Worm (Caenorhabditis elegans) whole organism, L4 larva: ENCODE data around the gene sur-7.

Experiments
- D1046.2 ChIP-seq: fragments of 200-800 bp; sonication (Bioruptor generic); IDR thresholded peaks from 2 replicates; pipeline ENCODE4 v1.3.6; 2022; ENCODE audit warnings: missing genetic modification characterization, missing compliant biosample characterization
- F26F4.8 ChIP-seq: fragments of 200-800 bp; sonication (Bioruptor generic); conservative IDR thresholded peaks from 2 replicates; pipeline ENCODE4 v1.3.6; 2022; ENCODE audit warnings: missing genetic modification characterization, missing compliant biosample characterization
- F37D6.2 ChIP-seq: sonication (generic microtip); optimal IDR thresholded peaks from 2 replicates; lab custom pipeline; 2016; ENCODE audit warnings: mild to moderate bottlenecking, missing genetic modification characterization, missing compliant biosample characterization
- F49E8.2 ChIP-seq: sonication (generic microtip); optimal IDR thresholded peaks from 2 replicates; lab custom pipeline; 2016; ENCODE audit warnings: missing compliant biosample characterization, mild to moderate bottlenecking, missing genetic modification characterization, borderline replicate concordance
- T26A8.4 ChIP-seq: fragments of 200-800 bp; sonication (Bioruptor generic); IDR thresholded peaks from 2 replicates; pipeline ENCODE4 v1.3.6; 2022; ENCODE audit warnings: missing genetic modification characterization, missing compliant biosample characterization
- Y48G9A.11 ChIP-seq: fragments of 200-800 bp; sonication (Bioruptor generic); IDR thresholded peaks from 2 replicates; pipeline ENCODE4 v1.3.6; 2022; ENCODE audit warnings: missing genetic modification reagents, missing genetic modification characterization, missing compliant biosample characterization
- Y75B8A.6 ChIP-seq: fragments of 200-800 bp; sonication (Bioruptor generic); IDR thresholded peaks from 2 replicates; pipeline ENCODE4 v1.3.6; 2022; ENCODE audit warnings: missing genetic modification reagents, missing genetic modification characterization, missing compliant biosample characterization
- ZK337.2 ChIP-seq: fragments of 200-800 bp; sonication (Bioruptor generic); IDR thresholded peaks from 2 replicates; pipeline ENCODE4 v1.3.6; 2022; ENCODE audit warnings: missing genetic modification reagents, missing genetic modification characterization, missing compliant biosample characterization
- aha-1 ChIP-seq: fragments of 150-350 bp; peaks from one replicate; lab custom pipeline; 2014; ENCODE audit warnings: missing biosample characterization, missing genetic modification characterization
- arid-1 ChIP-seq: fragments of 200-800 bp; sonication (Bioruptor generic); conservative IDR thresholded peaks from 2 replicates; pipeline ENCODE4 v1.3.6; 2022; ENCODE audit warnings: missing genetic modification reagents, missing genetic modification characterization, missing compliant biosample characterization
- attf-4 ChIP-seq: sonication (generic microtip); optimal IDR thresholded peaks from 3 replicates; lab custom pipeline; 2017; ENCODE audit warnings: missing biosample characterization, missing genetic modification characterization
- ceh-20 ChIP-seq: fragments of 200-800 bp; sonication (Bioruptor generic); IDR thresholded peaks from 2 replicates; pipeline ENCODE4 v1.3.6; 2022; ENCODE audit warnings: missing genetic modification reagents, missing genetic modification characterization, missing compliant biosample characterization
- ceh-32 ChIP-seq: sonication (generic microtip); optimal IDR thresholded peaks from 2 replicates; lab custom pipeline; 2016; ENCODE audit warnings: mild to moderate bottlenecking, missing genetic modification characterization, missing compliant biosample characterization; ENCODE audit not compliant: poor library complexity
- ceh-44 ChIP-seq: fragments of 200-800 bp; sonication (Bioruptor generic); IDR thresholded peaks from 2 replicates; pipeline ENCODE4 v1.3.6; 2022; ENCODE audit warnings: missing genetic modification reagents, missing genetic modification characterization, missing compliant biosample characterization
- ceh-82 ChIP-seq: sonication (generic microtip); optimal IDR thresholded peaks from 2 replicates; lab custom pipeline; 2017; ENCODE audit warnings: missing biosample characterization, missing genetic modification characterization
- daf-12 ChIP-seq: fragments of 150-350 bp; optimal IDR thresholded peaks from 2 replicates; lab custom pipeline; 2014; ENCODE audit warnings: missing biosample characterization, missing genetic modification reagents, missing genetic modification characterization
- daf-8 ChIP-seq: fragments of 200-800 bp; sonication (Bioruptor generic); IDR thresholded peaks from 2 replicates; pipeline ENCODE4 v1.3.6; 2022; ENCODE audit warnings: missing genetic modification characterization, missing compliant biosample characterization
- dmd-8 ChIP-seq: fragments of 200-800 bp; sonication (Bioruptor generic); IDR thresholded peaks from 2 replicates; pipeline ENCODE4 v1.3.6; 2022; ENCODE audit warnings: missing genetic modification characterization, missing compliant biosample characterization
- duxl-1 ChIP-seq: sonication (generic microtip); optimal IDR thresholded peaks from 2 replicates; lab custom pipeline; 2016; ENCODE audit warnings: mild to moderate bottlenecking, missing genetic modification characterization, moderate library complexity, missing compliant biosample characterization; ENCODE audit not compliant: poor library complexity
- egl-27 ChIP-seq: sonication (generic microtip); optimal IDR thresholded peaks from 3 replicates; lab custom pipeline; 2017; ENCODE audit warnings: missing biosample characterization, missing genetic modification reagents, missing genetic modification characterization
- egl-43 ChIP-seq: fragments of 200-800 bp; sonication (Bioruptor generic); IDR thresholded peaks from 2 replicates; pipeline ENCODE4 v1.3.6; 2022; ENCODE audit warnings: missing genetic modification reagents, missing genetic modification characterization, missing compliant biosample characterization
- hmg-1.1 ChIP-seq: fragments of 200-800 bp; sonication (Bioruptor generic); IDR thresholded peaks from 2 replicates; pipeline ENCODE4 v1.3.6; 2022; ENCODE audit warnings: missing genetic modification reagents, missing genetic modification characterization, missing compliant biosample characterization
- jun-1 ChIP-seq: fragments of 150-350 bp; optimal IDR thresholded peaks from 2 replicates; lab custom pipeline; 2014; ENCODE audit warnings: missing biosample characterization, missing genetic modification reagents, missing genetic modification characterization
- lin-1 ChIP-seq: fragments of 200-800 bp; sonication (Bioruptor generic); IDR thresholded peaks from 2 replicates; pipeline ENCODE4 v1.3.6; 2022; ENCODE audit warnings: missing genetic modification reagents, missing genetic modification characterization, missing compliant biosample characterization
- lin-13 ChIP-seq: fragments of 150-350 bp; optimal IDR thresholded peaks from 2 replicates; lab custom pipeline; 2014; ENCODE audit warnings: missing biosample characterization, missing genetic modification reagents, missing genetic modification characterization
- lin-29 ChIP-seq: fragments of 200-800 bp; sonication (Bioruptor generic); IDR thresholded peaks from 2 replicates; pipeline ENCODE4 v1.3.6; 2022; ENCODE audit warnings: missing genetic modification reagents, missing genetic modification characterization, missing compliant biosample characterization
- lin-38 ChIP-seq: fragments of 200-800 bp; sonication (Bioruptor generic); IDR thresholded peaks from 2 replicates; pipeline ENCODE4 v1.3.6; 2022; ENCODE audit warnings: missing genetic modification reagents, missing genetic modification characterization, missing compliant biosample characterization
- lin-39 ChIP-seq: fragments of 150-350 bp; optimal IDR thresholded peaks from 2 replicates; lab custom pipeline; 2014; ENCODE audit warnings: missing biosample characterization, missing genetic modification reagents, missing genetic modification characterization
- lsy-2 ChIP-seq, 2 experiments: fragments of 150-350 bp in 1 of 2; sonication (generic microtip) in 1 of 2; optimal IDR thresholded peaks; 2 replicates each; lab custom pipeline; 2014 to 2017; ENCODE audit warnings: missing biosample characterization in 2 of 2, missing genetic modification characterization in 2 of 2
- madf-9 ChIP-seq: fragments of 200-800 bp; sonication (Bioruptor generic); conservative IDR thresholded peaks from 2 replicates; pipeline ENCODE4 v1.3.6; 2022; ENCODE audit warnings: missing genetic modification reagents, missing genetic modification characterization, missing compliant biosample characterization
- mdl-1 ChIP-seq, 2 experiments: fragments of 150-350 bp in 1 of 2; sonication (generic microtip) in 1 of 2; optimal IDR thresholded peaks; 2 replicates each; lab custom pipeline; 2014 to 2017; ENCODE audit warnings: missing biosample characterization in 2 of 2, missing genetic modification characterization in 2 of 2
- mdt-29 ChIP-seq: fragments of 200-800 bp; sonication (Bioruptor generic); IDR thresholded peaks from 2 replicates; pipeline ENCODE4 v1.3.6; 2022; ENCODE audit warnings: missing genetic modification reagents, missing genetic modification characterization, missing compliant biosample characterization
- mep-1 ChIP-seq: fragments of 150-350 bp; sonication (generic microtip); optimal IDR thresholded peaks from 3 replicates; lab custom pipeline; 2014; ENCODE audit warnings: missing biosample characterization, missing genetic modification characterization
- mxl-2 ChIP-seq: fragments of 200-800 bp; sonication (Bioruptor generic); conservative IDR thresholded peaks from 2 replicates; pipeline ENCODE4 v1.3.6; 2022; ENCODE audit warnings: missing genetic modification reagents, missing genetic modification characterization, missing compliant biosample characterization
- mxl-3 ChIP-seq: fragments of 200-800 bp; sonication (Bioruptor generic); optimal IDR thresholded peaks from 2 replicates; lab custom pipeline; 2018; ENCODE audit warnings: mild to moderate bottlenecking, missing genetic modification characterization, missing compliant biosample characterization
- nhr-10 ChIP-seq: fragments of 150-350 bp; optimal IDR thresholded peaks from 2 replicates; lab custom pipeline; 2014; ENCODE audit warnings: missing biosample characterization, missing genetic modification characterization
- nhr-102 ChIP-seq: sonication (generic microtip); optimal IDR thresholded peaks from 2 replicates; lab custom pipeline; 2016; ENCODE audit warnings: mild to moderate bottlenecking, missing genetic modification characterization, moderate library complexity, missing compliant biosample characterization
- nhr-11 ChIP-seq: fragments of 150-350 bp; optimal IDR thresholded peaks from 2 replicates; lab custom pipeline; 2014; ENCODE audit warnings: missing biosample characterization, missing genetic modification characterization
- nhr-111 ChIP-seq: fragments of 200-800 bp; sonication (Bioruptor generic); optimal IDR thresholded peaks from 2 replicates; lab custom pipeline; 2018; ENCODE audit warnings: mild to moderate bottlenecking, missing genetic modification characterization, missing compliant biosample characterization
- nhr-237 ChIP-seq: sonication (generic microtip); optimal IDR thresholded peaks from 2 replicates; lab custom pipeline; 2017; ENCODE audit warnings: missing biosample characterization, missing genetic modification characterization
- nhr-42 ChIP-seq: fragments of 200-800 bp; sonication (Bioruptor generic); IDR thresholded peaks from 2 replicates; pipeline ENCODE4 v1.3.6; 2022; ENCODE audit warnings: missing genetic modification characterization, missing compliant biosample characterization
- pha-4 ChIP-seq, 2 experiments: fragments of 150-350 bp in 1 of 2; fragments of 200-800 bp in 1 of 2; sonication (Bioruptor generic) in 1 of 2; IDR thresholded peaks in 1 of 2; optimal IDR thresholded peaks in 1 of 2; 2 replicates each; pipeline versions ENCODE4 v1.3.6 to Lab custom; 2014 to 2022; ENCODE audit warnings: missing genetic modification characterization in 2 of 2, missing genetic modification reagents in 2 of 2, missing biosample characterization in 1 of 2, missing compliant biosample characterization in 1 of 2
- php-3 ChIP-seq: fragments of 200-800 bp; sonication (Bioruptor generic); IDR thresholded peaks from 2 replicates; pipeline ENCODE4 v1.3.6; 2022; ENCODE audit warnings: missing genetic modification reagents, missing genetic modification characterization, missing compliant biosample characterization
- rbr-2 ChIP-seq: sonication (generic microtip); optimal IDR thresholded peaks from 2 replicates; lab custom pipeline; 2016; ENCODE audit warnings: missing genotype, missing genetic modification characterization, missing compliant biosample characterization
- spr-1 ChIP-seq: sonication (generic microtip); optimal IDR thresholded peaks from 2 replicates; lab custom pipeline; 2016; ENCODE audit warnings: mild to moderate bottlenecking, missing genetic modification characterization, missing compliant biosample characterization
- tag-97 ChIP-seq: fragments of 200-800 bp; sonication (Bioruptor generic); IDR thresholded peaks from 2 replicates; pipeline ENCODE4 v1.3.6; 2022; ENCODE audit warnings: missing genetic modification characterization, missing compliant biosample characterization
- tra-1 ChIP-seq: fragments of 200-800 bp; sonication (Bioruptor generic); IDR thresholded peaks from 2 replicates; pipeline ENCODE4 v1.3.6; 2022; ENCODE audit warnings: missing genetic modification reagents, missing genetic modification characterization, missing compliant biosample characterization
- vab-7 ChIP-seq: fragments of 200-800 bp; sonication (Bioruptor generic); IDR thresholded peaks from 2 replicates; pipeline ENCODE4 v1.3.6; 2022; ENCODE audit warnings: missing genetic modification reagents, missing genetic modification characterization, missing compliant biosample characterization
- zfp-3 ChIP-seq: fragments of 200-800 bp; sonication (Bioruptor generic); conservative IDR thresholded peaks from 2 replicates; pipeline ENCODE4 v1.3.6; 2022; ENCODE audit warnings: missing genetic modification reagents, missing genetic modification characterization, missing compliant biosample characterization
- zip-11 ChIP-seq: fragments of 200-800 bp; sonication (Bioruptor generic); IDR thresholded peaks from 2 replicates; pipeline ENCODE4 v1.3.6; 2022; ENCODE audit warnings: missing genetic modification characterization, missing compliant biosample characterization

sur-7 gene

ce11 chrX:16377903-16378302 is 1.5 kb downstream of the sur-7 start (continued):
- TF ChIP-seq egl-27 (tag; lab: Kevin White, UChicago) = no peak
- TF ChIP-seq mxl-3 (GFP tag; lab: Kevin White, UChicago) = peak; percentile 21
- no peak for TF ChIP-seq daf-8 (GFP tag; lab: Robert Waterston, UW)
- TF ChIP-seq mdl-1 (tag; optimal IDR thresholded peaks at IDR 0.05; lab: Kevin White, UChicago) = peak in 1 of 2 experiments; percentile 10
- TF ChIP-seq daf-12 (tag; lab: Kevin White, UChicago) = no peak
- peak; percentile 35 for TF ChIP-seq nhr-10 (tag; lab: Kevin White, UChicago)
- TF ChIP-seq attf-4 (tag; lab: Kevin White, UChicago) = no peak
- TF ChIP-seq lsy-2 (tag; optimal IDR thresholded peaks at IDR 0.05; lab: Kevin White, UChicago) = peak in 1 of 2 experiments; percentile 61
- peak; percentile 81 for TF ChIP-seq nhr-102 (tag; lab: Kevin White, UChicago)
- TF ChIP-seq lin-38 (GFP tag; lab: Robert Waterston, UW) = peak; percentile 71
- TF ChIP-seq nhr-11 (tag; lab: Kevin White, UChicago) = peak; percentile 44
- peak; percentile 95 for TF ChIP-seq aha-1 (tag; lab: Kevin White, UChicago)
- peak; percentile 52; the same call in 1 of the 2 replicates for TF ChIP-seq madf-9 (GFP tag; lab: Robert Waterston, UW)
- no peak for TF ChIP-seq ceh-82 (tag; lab: Kevin White, UChicago)
- TF ChIP-seq lin-1 (GFP tag; lab: Robert Waterston, UW) = peak; percentile 82; the same call in 1 of the 2 replicates
- TF ChIP-seq jun-1 (tag; lab: Kevin White, UChicago) = no peak
- TF ChIP-seq tra-1 (GFP tag; lab: Robert Waterston, UW) = peak; percentile 92
- peak; percentile 61 for TF ChIP-seq hmg-1.1 (GFP tag; lab: Robert Waterston, UW)
- TF ChIP-seq Y75B8A.6 (GFP tag; lab: Robert Waterston, UW) = peak; percentile 85; the same call in 1 of the 2 replicates
- peak; percentile 71 for TF ChIP-seq vab-7 (GFP tag; lab: Robert Waterston, UW)
- no peak for TF ChIP-seq nhr-237 (tag; lab: Kevin White, UChicago)
- peak; percentile 74; the same call in 1 of the 2 replicates for TF ChIP-seq ZK337.2 (GFP tag; lab: Robert Waterston, UW)
- TF ChIP-seq duxl-1 (tag; lab: Kevin White, UChicago) = peak; percentile 20
- peak; percentile 56; the same call in 1 of the 2 replicates for TF ChIP-seq lin-29
- 0 out of 2 replicates have a peak, but pooled peaks have one; percentile 52 for TF ChIP-seq Y48G9A.11
- peak; percentile 71; the same call in 1 of the 2 replicates for TF ChIP-seq zfp-3
- peak; percentile 33 for TF ChIP-seq nhr-111 (GFP tag; lab: Kevin White, UChicago)
- TF ChIP-seq D1046.2 = no peak
- TF ChIP-seq F26F4.8 = peak; percentile 68; the same call in 1 of the 2 replicates
- peak; percentile 79 for TF ChIP-seq mep-1 (tag; lab: Kevin White, UChicago)
- peak; percentile 84 for TF ChIP-seq egl-43 (GFP tag; lab: Robert Waterston, UW)
- no peak for TF ChIP-seq tag-97 (GFP tag; lab: Robert Waterston, UW)
- TF ChIP-seq dmd-8 = peak; percentile 66; the same call in 1 of the 2 replicates
- peak; percentile 33 for TF ChIP-seq rbr-2
- TF ChIP-seq lin-13 (GFP tag; lab: Kevin White, UChicago) = peak; percentile 66
- TF ChIP-seq mdt-29 (GFP tag; lab: Robert Waterston, UW) = peak; percentile 67
- TF ChIP-seq nhr-42 (GFP tag; lab: Robert Waterston, UW) = peak; percentile 43; the same call in 1 of the 2 replicates
- no peak for TF ChIP-seq lin-39 (tag; lab: Kevin White, UChicago)
- peak; percentile 73 for TF ChIP-seq spr-1
- peak; percentile 64; the same call in 1 of the 2 replicates for TF ChIP-seq arid-1 (GFP tag; lab: Robert Waterston, UW)
- TF ChIP-seq zip-11 (GFP tag; lab: Robert Waterston, UW) = no peak
- no peak for TF ChIP-seq ceh-44 (GFP tag; lab: Robert Waterston, UW)
- peak; percentile 12 for TF ChIP-seq F49E8.2 (tag; lab: Kevin White, UChicago)
- no peak for TF ChIP-seq F37D6.2 (tag; lab: Kevin White, UChicago)
- 0 out of 2 replicates have a peak, but pooled peaks have one; percentile 6 for TF ChIP-seq mxl-2
- no peak; the same call in 1 of the 2 replicates for TF ChIP-seq ceh-20
- TF ChIP-seq php-3 = peak; percentile 73; the same call in 1 of the 2 replicates
- TF ChIP-seq ceh-32 = no peak
- peak; percentile 81; the same call in 1 of the 2 replicates for TF ChIP-seq pha-4 (GFP tag; IDR thresholded peaks at IDR 0.05; lab: Robert Waterston, UW)
- no peak for TF ChIP-seq pha-4 (tag; optimal IDR thresholded peaks at IDR 0.05; lab: Kevin White, UChicago)
- TF ChIP-seq T26A8.4 (GFP tag; lab: Robert Waterston, UW) = peak; percentile 77
